Fruit fly (Drosophila melanogaster) whole organism: ENCODE data around the gene WASp.

Experiments used
- Dll ChIP-seq: fragments of >200 bp; optimal IDR thresholded peaks from 2 replicates; lab custom pipeline; 2017
- pan ChIP-seq: fragments of >200 bp; optimal IDR thresholded peaks from 2 replicates; lab custom pipeline; 2017
- psq ChIP-seq: fragments of >200 bp; optimal IDR thresholded peaks from 2 replicates; lab custom pipeline; 2017
- usp ChIP-seq: fragments of >200 bp; optimal IDR thresholded peaks from 2 replicates; lab custom pipeline; 2017; ENCODE audit warnings: missing biosample characterization, missing genetic modification characterization, mixed read lengths

DNA sequence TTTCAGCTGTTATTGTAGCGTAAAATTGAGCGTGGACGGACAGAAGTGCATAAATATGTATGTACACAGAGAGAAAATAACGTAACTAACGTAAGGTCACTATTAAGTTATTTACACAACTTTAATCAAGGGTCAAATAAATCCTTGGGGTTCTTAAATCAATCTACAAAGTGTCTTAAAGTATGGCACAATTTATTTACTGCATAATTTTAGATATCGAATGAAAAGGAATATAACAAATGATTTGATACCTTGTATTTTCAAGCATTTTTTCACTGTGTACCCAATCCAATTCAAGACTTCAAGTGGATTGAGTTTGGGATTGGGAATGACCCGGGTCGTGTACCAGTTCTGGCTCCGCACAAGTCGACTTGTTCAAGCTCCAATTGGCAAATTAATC is 10.1 kb upstream of the WASp start:
- TF ChIP-seq usp (no peak), pan (lab: Kevin White, UChicago) (no peak), psq (lab: Kevin White, UChicago) (no peak), Dll (lab: Kevin White, UChicago) (no peak)
